Fruit fly (Drosophila melanogaster) whole organism: ENCODE measurements around the gene CG18178.

Source experiments
- CG8478 ChIP-seq: fragments of >200 bp; optimal IDR thresholded peaks from 2 replicates; lab custom pipeline; 2018; ENCODE audit warnings: inconsistent platforms
- Dll ChIP-seq: fragments of >200 bp; optimal IDR thresholded peaks from 2 replicates; lab custom pipeline; 2017
- EcR ChIP-seq, 2 experiments: fragments of >200 bp; optimal IDR thresholded peaks; 2 replicates each; lab custom pipeline; 2017; ENCODE audit warnings: missing biosample characterization in 2 of 2, missing genetic modification characterization in 2 of 2, missing genetic modification reagents in 2 of 2
- psq ChIP-seq: fragments of >200 bp; optimal IDR thresholded peaks from 2 replicates; lab custom pipeline; 2017
- usp ChIP-seq: fragments of >200 bp; optimal IDR thresholded peaks from 2 replicates; lab custom pipeline; 2017; ENCODE audit warnings: missing biosample characterization, missing genetic modification characterization, mixed read lengths

dm6 chr3L:9768385-9768784 lies 49.4 kb upstream of the CG18178 start:
- TF ChIP-seq CG8478 (lab: Kevin White, UChicago) (no peak), psq (no peak), EcR (GFP tag; optimal IDR thresholded peaks at IDR 0.05; lab: Kevin White, UChicago) (no peak), Dll (lab: Kevin White, UChicago) (no peak), usp (GFP tag; lab: Kevin White, UChicago) (no peak)
